Worm (Caenorhabditis elegans) whole organism, L1 larva: ENCODE results near the gene ZK470.1.

Experiments
- C34B4.2 ChIP-seq: sonication (generic microtip); optimal IDR thresholded peaks from 2 replicates; lab custom pipeline; 2017; ENCODE audit warnings: mild to moderate bottlenecking, missing genetic modification characterization, missing compliant biosample characterization
- aly-2 ChIP-seq: fragments of 150-350 bp; optimal IDR thresholded peaks from 2 replicates; lab custom pipeline; 2014; ENCODE audit warnings: missing biosample characterization, missing genetic modification characterization
- elt-3 ChIP-seq, 6 experiments: fragments of 150-350 bp in 1 of 6; sonication (generic microtip); optimal IDR thresholded peaks; 2 replicates each; lab custom pipeline; 2017 to 2018; ENCODE audit warnings: missing biosample characterization in 6 of 6, missing genetic modification characterization in 6 of 6, inconsistent platforms in 1 of 6
- fos-1 ChIP-seq: fragments of 150-350 bp; optimal IDR thresholded peaks from 2 replicates; lab custom pipeline; 2014; ENCODE audit warnings: missing biosample characterization, missing genetic modification characterization
- grh-1 ChIP-seq: fragments of 200-800 bp; sonication (Bioruptor generic); IDR thresholded peaks from 2 replicates; pipeline ENCODE4 v1.3.6; 2022; ENCODE audit warnings: missing genetic modification reagents, missing genetic modification characterization, missing compliant biosample characterization
- lin-39 ChIP-seq: fragments of 150-350 bp; optimal IDR thresholded peaks from 2 replicates; lab custom pipeline; 2014; ENCODE audit warnings: missing biosample characterization, missing genetic modification reagents, missing genetic modification characterization
- mdl-1 ChIP-seq, 2 experiments: fragments of 150-350 bp; optimal IDR thresholded peaks; 2 replicates each; lab custom pipeline; 2014 to 2017; ENCODE audit warnings: missing biosample characterization in 2 of 2, missing genetic modification characterization in 2 of 2, inconsistent platforms in 1 of 2
- mep-1 ChIP-seq: fragments of 150-350 bp; optimal IDR thresholded peaks from 2 replicates; lab custom pipeline; 2014; ENCODE audit warnings: missing biosample characterization, missing genetic modification characterization
- pqm-1 ChIP-seq: sonication (generic microtip); optimal IDR thresholded peaks from 3 replicates; lab custom pipeline; 2017; ENCODE audit warnings: missing biosample characterization, missing genetic modification characterization
- skn-1 ChIP-seq: fragments of 150-350 bp; optimal IDR thresholded peaks from 2 replicates; lab custom pipeline; 2014; ENCODE audit warnings: missing biosample characterization, missing genetic modification characterization
- snpc-4 ChIP-seq: fragments of 150-350 bp; optimal IDR thresholded peaks from 2 replicates; lab custom pipeline; 2014; ENCODE audit warnings: missing biosample characterization, missing genetic modification characterization
- unc-130 ChIP-seq: fragments of 150-350 bp; optimal IDR thresholded peaks from 2 replicates; lab custom pipeline; 2017; ENCODE audit warnings: missing biosample characterization, missing genetic modification characterization, inconsistent platforms
- ztf-11 ChIP-seq, 2 experiments: sonication (generic microtip); optimal IDR thresholded peaks; 2 replicates each; lab custom pipeline; 2016 to 2017; ENCODE audit warnings: missing genetic modification characterization in 2 of 2, missing biosample characterization in 1 of 2, missing compliant biosample characterization in 1 of 2

ce11 chrX:4142648-4143259 is 20.7 kb upstream of the ZK470.1 start:
- no peak for TF ChIP-seq fos-1 (tag; lab: Kevin White, UChicago)
- TF ChIP-seq C34B4.2 (tag; lab: Kevin White, UChicago), result no peak
- TF ChIP-seq grh-1 (GFP tag; lab: Robert Waterston, UW), result no peak
- no peak for TF ChIP-seq aly-2 (tag; lab: Kevin White, UChicago)
- TF ChIP-seq elt-3 (tag; optimal IDR thresholded peaks at IDR 0.05; lab: Kevin White, UChicago), result no peak
- TF ChIP-seq mdl-1 (tag; optimal IDR thresholded peaks at IDR 0.05; lab: Kevin White, UChicago), result peak in 1 of 2 experiments; percentile 44
- TF ChIP-seq skn-1 (tag; lab: Kevin White, UChicago), result no peak
- peak; percentile 65 for TF ChIP-seq unc-130 (tag; lab: Kevin White, UChicago)
- TF ChIP-seq ztf-11 (tag; optimal IDR thresholded peaks at IDR 0.05; lab: Kevin White, UChicago), result no peak
- TF ChIP-seq pqm-1, result no peak
- TF ChIP-seq snpc-4, result no peak
- peak; percentile 77 for TF ChIP-seq mep-1
- TF ChIP-seq lin-39 (tag; lab: Kevin White, UChicago), result peak; percentile 21
